Worm (Caenorhabditis elegans): Measurements from ENCODE around the gene vab-2.
A peak's percentile ranks its signal among the peaks of the same experiment; 100 is the strongest.

The vab-2 gene

DNA sequence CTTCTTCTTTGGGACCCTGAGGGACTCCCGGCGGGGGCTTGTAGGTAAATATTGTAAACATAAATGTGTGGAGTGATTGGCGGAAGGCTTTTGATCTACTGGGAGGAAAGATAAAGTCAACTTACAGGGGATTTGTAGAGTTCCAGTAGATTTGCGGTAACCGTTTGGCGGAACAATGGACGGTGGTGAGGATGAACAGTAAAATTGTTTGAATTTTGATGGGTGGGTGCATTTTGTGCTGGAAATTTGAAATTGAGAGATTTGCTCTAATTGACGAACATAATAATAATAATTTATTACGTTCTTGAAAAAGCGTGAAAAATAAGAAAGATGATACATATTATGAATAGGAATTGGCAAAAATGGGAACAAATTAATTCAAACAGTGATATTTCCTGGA, at the start of gene vab-2:
TSS of gene vab-2 (minus strand) at position 238 of the 400 bp plus-strand sequence.
- no peak for TF ChIP-seq flt-1 (GFP tag; IDR thresholded peaks at IDR 0.05)
- TF ChIP-seq ama-1 (optimal IDR thresholded peaks at IDR 0.05) = no peak
- TF ChIP-seq ceh-36 (tag; optimal IDR thresholded peaks at IDR 0.05) = no peak
- no peak for TF ChIP-seq hmbx-1 (tag; optimal IDR thresholded peaks at IDR 0.05)
- no peak for TF ChIP-seq sea-1 (GFP tag; conservative IDR thresholded peaks at IDR 0.05)
- no peak for TF ChIP-seq ets-7 (tag; optimal IDR thresholded peaks at IDR 0.05)
- no peak for TF ChIP-seq B0310.2 (tag; optimal IDR thresholded peaks at IDR 0.05)
- TF ChIP-seq tbx-11 (GFP tag; IDR thresholded peaks at IDR 0.05) = no peak
- no peak for TF ChIP-seq ceh-13 (GFP tag; optimal IDR thresholded peaks at IDR 0.05)
- TF ChIP-seq aly-1 (tag; optimal IDR thresholded peaks at IDR 0.05) = no peak
- no peak for TF ChIP-seq hmg-4 (GFP tag; optimal IDR thresholded peaks at IDR 0.05)
- no peak for TF ChIP-seq tra-4 (tag; optimal IDR thresholded peaks at IDR 0.05)
- TF ChIP-seq tbx-37 (GFP tag; conservative IDR thresholded peaks at IDR 0.05) = no peak
- TF ChIP-seq scrt-1 (GFP tag; IDR thresholded peaks at IDR 0.05) = no peak
- no peak for TF ChIP-seq hnd-1 (tag; optimal IDR thresholded peaks at IDR 0.05)
- no peak for TF ChIP-seq pes-1 (GFP tag; IDR thresholded peaks at IDR 0.05)

- TF ChIP-seq ceh-36 (tag; optimal IDR thresholded peaks at IDR 0.05) = no peak
- no peak for TF ChIP-seq pes-1 (GFP tag; IDR thresholded peaks at IDR 0.05)
- no peak for TF ChIP-seq tbx-11 (GFP tag; IDR thresholded peaks at IDR 0.05)
Observed at ce11 chrIV:3815259-3815644, 48.6 kb upstream of the vab-2 start.

DNA sequence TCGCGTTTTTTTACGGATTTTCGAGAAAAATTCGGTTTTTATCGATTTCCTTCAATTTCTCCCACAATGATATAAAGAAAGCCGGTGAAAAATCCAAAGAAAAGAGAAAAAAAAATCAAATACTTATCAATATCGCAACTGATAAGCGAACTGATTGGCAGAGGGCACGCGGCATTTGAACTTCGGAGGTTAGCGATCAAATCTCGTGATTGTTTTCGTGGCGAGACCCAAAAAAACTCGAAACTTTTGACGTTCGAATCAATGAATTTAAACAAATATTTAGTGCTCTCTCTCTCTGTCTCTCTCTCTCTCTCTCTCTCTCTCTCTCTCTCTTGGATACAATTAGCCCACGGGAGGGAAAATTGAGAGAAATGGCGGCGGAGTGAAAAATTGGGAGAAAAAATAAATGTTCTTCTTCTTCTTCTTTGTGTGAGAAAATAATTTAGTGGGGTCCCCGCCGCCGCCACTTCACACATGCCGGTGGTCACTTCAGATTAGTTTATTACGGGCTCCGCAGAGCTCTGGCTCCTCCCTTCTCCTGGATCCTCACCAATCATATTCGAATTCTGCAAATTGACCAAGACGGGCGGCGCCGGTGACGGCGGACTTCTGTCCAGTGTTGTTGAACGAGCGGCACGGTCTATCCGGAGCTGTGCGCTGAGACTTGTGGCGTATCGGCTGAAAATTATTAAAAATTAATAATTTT, 48.1 kb upstream of the vab-2 start:
- TF ChIP-seq ets-7 (tag; optimal IDR thresholded peaks at IDR 0.05) (no peak), B0310.2 (tag; optimal IDR thresholded peaks at IDR 0.05) (no peak), hnd-1 (tag; optimal IDR thresholded peaks at IDR 0.05) (no peak), ama-1 (optimal IDR thresholded peaks at IDR 0.05) (no peak), tbx-11 (GFP tag; IDR thresholded peaks at IDR 0.05) (no peak), scrt-1 (GFP tag; IDR thresholded peaks at IDR 0.05) (no peak), pes-1 (GFP tag; IDR thresholded peaks at IDR 0.05) (no peak), hmbx-1 (tag; optimal IDR thresholded peaks at IDR 0.05) (no peak), sea-1 (GFP tag; conservative IDR thresholded peaks at IDR 0.05) (no peak), flt-1 (GFP tag; IDR thresholded peaks at IDR 0.05) (no peak), tbx-37 (GFP tag; conservative IDR thresholded peaks at IDR 0.05) (no peak), ceh-13 (GFP tag; optimal IDR thresholded peaks at IDR 0.05) (no peak)

- TF ChIP-seq aly-1 (tag; optimal IDR thresholded peaks at IDR 0.05) (no peak), ceh-36 (tag; optimal IDR thresholded peaks at IDR 0.05) (no peak), hnd-1 (tag; optimal IDR thresholded peaks at IDR 0.05) (no peak), hmbx-1 (tag; optimal IDR thresholded peaks at IDR 0.05) (no peak), ets-7 (tag; optimal IDR thresholded peaks at IDR 0.05) (no peak), F13C5.2 (tag; optimal IDR thresholded peaks at IDR 0.05) (no peak), hmg-4 (GFP tag; optimal IDR thresholded peaks at IDR 0.05) (no peak), pes-1 (GFP tag; IDR thresholded peaks at IDR 0.05) (no peak), tbx-11 (GFP tag; IDR thresholded peaks at IDR 0.05) (no peak), tbx-37 (GFP tag; conservative IDR thresholded peaks at IDR 0.05) (no peak), B0310.2 (tag; optimal IDR thresholded peaks at IDR 0.05) (no peak), scrt-1 (GFP tag; IDR thresholded peaks at IDR 0.05) (no peak), flt-1 (GFP tag; IDR thresholded peaks at IDR 0.05) (no peak), ceh-13 (GFP tag; optimal IDR thresholded peaks at IDR 0.05) (no peak), ama-1 (optimal IDR thresholded peaks at IDR 0.05) (no peak), tra-4 (tag; optimal IDR thresholded peaks at IDR 0.05) (no peak), sea-1 (GFP tag; conservative IDR thresholded peaks at IDR 0.05) (no peak)
Observed at ce11 chrIV:3812812-3813211, 46.2 kb upstream of the vab-2 start.

DNA sequence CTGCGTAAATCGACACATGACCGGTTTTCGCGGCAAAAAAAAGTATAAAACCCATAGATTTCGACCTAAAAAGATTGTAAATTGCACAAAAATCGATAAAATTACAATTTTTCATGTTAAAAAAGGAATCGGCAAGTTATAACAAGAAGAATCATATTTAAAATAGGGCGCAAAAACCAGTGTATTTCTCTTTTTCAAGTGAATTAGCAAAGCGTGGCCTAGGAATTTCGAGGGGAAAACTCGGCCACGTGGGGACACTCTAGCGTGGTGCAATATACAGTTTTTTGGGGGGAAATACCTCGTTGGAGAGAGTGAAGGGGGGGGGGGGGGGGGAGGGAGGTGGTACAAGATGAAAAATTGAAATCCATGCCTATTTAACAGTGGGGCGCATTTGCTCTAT, 40.9 kb upstream of the vab-2 start:
- TF ChIP-seq pes-1 (GFP tag; IDR thresholded peaks at IDR 0.05) (peak; percentile 55), hmg-4 (GFP tag; optimal IDR thresholded peaks at IDR 0.05) (peak; percentile 65), F13C5.2 (tag; optimal IDR thresholded peaks at IDR 0.05) (no peak), aly-1 (tag; optimal IDR thresholded peaks at IDR 0.05) (no peak), hmbx-1 (tag; optimal IDR thresholded peaks at IDR 0.05) (no peak), B0310.2 (tag; optimal IDR thresholded peaks at IDR 0.05) (no peak), tbx-37 (GFP tag; conservative IDR thresholded peaks at IDR 0.05) (no peak), scrt-1 (GFP tag; IDR thresholded peaks at IDR 0.05) (no peak), tbx-11 (GFP tag; IDR thresholded peaks at IDR 0.05) (no peak), ama-1 (optimal IDR thresholded peaks at IDR 0.05) (no peak), ceh-13 (GFP tag; optimal IDR thresholded peaks at IDR 0.05) (no peak), flt-1 (GFP tag; IDR thresholded peaks at IDR 0.05) (no peak), ets-7 (tag; optimal IDR thresholded peaks at IDR 0.05) (no peak), sea-1 (GFP tag; conservative IDR thresholded peaks at IDR 0.05) (no peak), hnd-1 (tag; optimal IDR thresholded peaks at IDR 0.05) (no peak), ceh-36 (tag; optimal IDR thresholded peaks at IDR 0.05) (no peak), tra-4 (tag; optimal IDR thresholded peaks at IDR 0.05) (no peak)

- TF ChIP-seq scrt-1 (GFP tag; IDR thresholded peaks at IDR 0.05) (no peak), B0310.2 (tag; optimal IDR thresholded peaks at IDR 0.05) (no peak), hnd-1 (tag; optimal IDR thresholded peaks at IDR 0.05) (no peak), sea-1 (GFP tag; conservative IDR thresholded peaks at IDR 0.05) (no peak), flt-1 (GFP tag; IDR thresholded peaks at IDR 0.05) (no peak), tbx-37 (GFP tag; conservative IDR thresholded peaks at IDR 0.05) (no peak), aly-1 (tag; optimal IDR thresholded peaks at IDR 0.05) (no peak), tbx-11 (GFP tag; IDR thresholded peaks at IDR 0.05) (no peak), F13C5.2 (tag; optimal IDR thresholded peaks at IDR 0.05) (no peak), tra-4 (tag; optimal IDR thresholded peaks at IDR 0.05) (no peak), ets-7 (tag; optimal IDR thresholded peaks at IDR 0.05) (no peak), hmg-4 (GFP tag; optimal IDR thresholded peaks at IDR 0.05) (no peak), ceh-13 (GFP tag; optimal IDR thresholded peaks at IDR 0.05) (no peak), ama-1 (optimal IDR thresholded peaks at IDR 0.05) (no peak), hmbx-1 (tag; optimal IDR thresholded peaks at IDR 0.05) (no peak)
Observed at ce11 chrIV:3807092-3807491, 40.5 kb upstream of the vab-2 start, which contains the start of gene M02B7.7. M02B7.7 (minus strand) TSS chrIV:3807192.

- no peak for TF ChIP-seq tra-4 (tag; optimal IDR thresholded peaks at IDR 0.05)
- no peak for TF ChIP-seq tbx-37 (GFP tag; conservative IDR thresholded peaks at IDR 0.05)
Observed at ce11 chrIV:3805219-3805618, 38.6 kb upstream of the vab-2 start, which contains the start of gene fbxc-47. fbxc-47 (plus strand) TSS chrIV:3805519.
